Fruit fly (Drosophila melanogaster) whole organism, wandering third instar larva: ENCODE results near the gene Polr2I.
A peak's percentile ranks its signal among the peaks of the same experiment; 100 is the strongest.

Experiments
- Abd-B ChIP-seq: fragments of >200 bp; optimal IDR thresholded peaks from 2 replicates; lab custom pipeline; 2017; ENCODE audit warnings: missing biosample characterization, missing genetic modification characterization
- CG32264 ChIP-seq: fragments of 200-800 bp; sonication (Bioruptor generic); optimal IDR thresholded peaks from 2 replicates; lab custom pipeline; 2016; ENCODE audit warnings: missing biosample characterization, missing genetic modification characterization
- CG9705 ChIP-seq: fragments of 200-800 bp; sonication (Bioruptor generic); optimal IDR thresholded peaks from 2 replicates; lab custom pipeline; 2018; ENCODE audit warnings: missing biosample characterization, mild to moderate bottlenecking, missing genetic modification characterization
- CrebA ChIP-seq: fragments of 200-800 bp; sonication (Bioruptor generic); optimal IDR thresholded peaks from 2 replicates; lab custom pipeline; 2016; ENCODE audit warnings: missing biosample characterization, mild to moderate bottlenecking, missing genetic modification characterization, borderline replicate concordance
- Dfd ChIP-seq: fragments of >200 bp; optimal IDR thresholded peaks from 2 replicates; lab custom pipeline; 2017; ENCODE audit warnings: missing biosample characterization, missing genetic modification characterization
- Dif ChIP-seq: fragments of 200-275, 200-300 bp; sonication (Bioruptor generic); optimal IDR thresholded peaks from 2 replicates; lab custom pipeline; 2018; ENCODE audit warnings: missing biosample characterization, missing genetic modification characterization; ENCODE audit not compliant: partially characterized antibody
- GATAd ChIP-seq: sonication (Bioruptor generic); optimal IDR thresholded peaks from 2 replicates; lab custom pipeline; 2016; ENCODE audit warnings: missing biosample characterization, missing genetic modification characterization
- HLH106 ChIP-seq: fragments of 200-800 bp; optimal IDR thresholded peaks from 3 replicates; lab custom pipeline; 2019; ENCODE audit warnings: missing biosample characterization, mild to moderate bottlenecking, missing genetic modification characterization, moderate library complexity
- Hnf4 ChIP-seq: fragments of 200-800 bp; sonication (Bioruptor generic); optimal IDR thresholded peaks from 2 replicates; lab custom pipeline; 2016; ENCODE audit warnings: missing biosample characterization, mild to moderate bottlenecking, missing genetic modification characterization
- Hr78 ChIP-seq: fragments of >200 bp; optimal IDR thresholded peaks from 2 replicates; lab custom pipeline; 2017; ENCODE audit warnings: missing biosample characterization, missing genetic modification characterization
- Hr83 ChIP-seq: fragments of 200-300 bp; sonication (Bioruptor generic); optimal IDR thresholded peaks from 2 replicates; lab custom pipeline; 2016; ENCODE audit warnings: missing biosample characterization, mild to moderate bottlenecking, missing genetic modification characterization, moderate library complexity; ENCODE audit not compliant: poor library complexity, severe bottlenecking
- Jra ChIP-seq: sonication (Bioruptor generic); optimal IDR thresholded peaks from 2 replicates; lab custom pipeline; 2016; ENCODE audit warnings: missing biosample characterization, missing genetic modification characterization
- Mio ChIP-seq: sonication (Bioruptor generic); optimal IDR thresholded peaks from 2 replicates; lab custom pipeline; 2016; ENCODE audit warnings: missing biosample characterization, missing genetic modification characterization
- Myc ChIP-seq: fragments of >200 bp; optimal IDR thresholded peaks from 2 replicates; lab custom pipeline; 2017
- N ChIP-seq: fragments of >200 bp; optimal IDR thresholded peaks from 2 replicates; lab custom pipeline; 2018; ENCODE audit warnings: missing biosample characterization, missing external identifiers, missing genetic modification characterization
- OdsH ChIP-seq: fragments of 200-800 bp; sonication (Bioruptor generic); optimal IDR thresholded peaks from 2 replicates; lab custom pipeline; 2016; ENCODE audit warnings: missing biosample characterization, mild to moderate bottlenecking, missing genetic modification characterization
- Rel ChIP-seq, 2 experiments: fragments of 200-800 bp; sonication (Bioruptor generic) in 1 of 2; optimal IDR thresholded peaks; 2 replicates in 1 of 2; 3 replicates in 1 of 2; lab custom pipeline; 2016 to 2019; ENCODE audit warnings: mild to moderate bottlenecking in 2 of 2, missing biosample characterization in 2 of 2, missing genetic modification characterization in 2 of 2, moderate library complexity in 1 of 2
- Sp1 ChIP-seq: fragments of 200-800 bp; sonication (Bioruptor generic); optimal IDR thresholded peaks from 3 replicates; lab custom pipeline; 2019; ENCODE audit warnings: missing biosample characterization, mild to moderate bottlenecking, missing genetic modification characterization, moderate library complexity
- Vsx2 ChIP-seq: fragments of 200-300, 225-300 bp; sonication (Bioruptor generic); optimal IDR thresholded peaks from 2 replicates; lab custom pipeline; 2018; ENCODE audit warnings: missing biosample characterization, missing genetic modification characterization; ENCODE audit not compliant: partially characterized antibody
- br ChIP-seq: fragments of 200-800 bp; sonication (Bioruptor generic); optimal IDR thresholded peaks from 2 replicates; lab custom pipeline; 2016; ENCODE audit warnings: missing biosample characterization, missing genetic modification characterization
- brk ChIP-seq: fragments of 200-800 bp; sonication (Bioruptor generic); optimal IDR thresholded peaks from 2 replicates; lab custom pipeline; 2016; ENCODE audit warnings: missing biosample characterization, mild to moderate bottlenecking, missing genetic modification characterization
- dl ChIP-seq, 2 experiments: fragments of 175-275, 200-275 bp in 1 of 2; fragments of 200-275 bp in 1 of 2; sonication (Bioruptor generic); optimal IDR thresholded peaks; lab custom pipeline; 2018; ENCODE audit warnings: mild to moderate bottlenecking in 2 of 2, missing biosample characterization in 2 of 2, missing genetic modification characterization in 2 of 2, moderate library complexity in 2 of 2; ENCODE audit not compliant: partially characterized antibody in 2 of 2, insufficient read depth in 1 of 2
- dmrt93B ChIP-seq: fragments of 200-800 bp; sonication (Bioruptor generic); optimal IDR thresholded peaks from 2 replicates; lab custom pipeline; 2018; ENCODE audit warnings: missing biosample characterization, mild to moderate bottlenecking, missing genetic modification characterization
- dsf ChIP-seq: sonication (Bioruptor generic); optimal IDR thresholded peaks from 2 replicates; lab custom pipeline; 2016; ENCODE audit warnings: missing biosample characterization, missing genetic modification characterization, borderline replicate concordance
- ey ChIP-seq: fragments of 200-800 bp; sonication (Bioruptor generic); optimal IDR thresholded peaks from 2 replicates; lab custom pipeline; 2016; ENCODE audit warnings: missing biosample characterization, missing genetic modification characterization
- foxo ChIP-seq, 2 experiments: fragments of 200-800 bp; sonication (Bioruptor generic); optimal IDR thresholded peaks; 2 replicates in 1 of 2; 3 replicates in 1 of 2; lab custom pipeline; 2016 to 2017; ENCODE audit warnings: missing biosample characterization in 2 of 2, missing genetic modification characterization in 2 of 2
- fru ChIP-seq: fragments of 200-800 bp; sonication (Bioruptor generic); optimal IDR thresholded peaks from 3 replicates; lab custom pipeline; 2016; ENCODE audit warnings: missing biosample characterization, mild to moderate bottlenecking, missing genetic modification characterization
- h ChIP-seq: fragments of 200-800 bp; sonication (Bioruptor generic); optimal IDR thresholded peaks from 3 replicates; lab custom pipeline; 2016; ENCODE audit warnings: missing biosample characterization, mild to moderate bottlenecking, missing genetic modification characterization
- jim ChIP-seq: fragments of 175-275, 200-325 bp; sonication (Bioruptor generic); optimal IDR thresholded peaks from 2 replicates; lab custom pipeline; 2016; ENCODE audit warnings: missing biosample characterization, mild to moderate bottlenecking, missing genetic modification characterization
- lola ChIP-seq: fragments of >200 bp; optimal IDR thresholded peaks from 2 replicates; lab custom pipeline; 2017; ENCODE audit warnings: missing biosample characterization, missing genetic modification characterization
- pan ChIP-seq: fragments of >200 bp; optimal IDR thresholded peaks from 2 replicates; lab custom pipeline; 2017
- psq ChIP-seq: fragments of 200-800 bp; sonication (Bioruptor generic); optimal IDR thresholded peaks from 3 replicates; lab custom pipeline; 2017; ENCODE audit warnings: missing biosample characterization, mild to moderate bottlenecking, missing genetic modification characterization, moderate library complexity
- rgr ChIP-seq: fragments of 200-800 bp; sonication (Bioruptor generic); optimal IDR thresholded peaks from 3 replicates; lab custom pipeline; 2016; ENCODE audit warnings: missing biosample characterization, mild to moderate bottlenecking, missing genetic modification characterization
- sage ChIP-seq: fragments of 200-800 bp; sonication (Bioruptor generic); optimal IDR thresholded peaks from 2 replicates; lab custom pipeline; 2016; ENCODE audit warnings: missing biosample characterization, mild to moderate bottlenecking, missing genetic modification characterization
- sv ChIP-seq: fragments of 200-800 bp; sonication (Bioruptor generic); optimal IDR thresholded peaks from 3 replicates; lab custom pipeline; 2016; ENCODE audit warnings: missing biosample characterization, missing genetic modification characterization
- tai ChIP-seq: sonication (Bioruptor generic); optimal IDR thresholded peaks from 2 replicates; lab custom pipeline; 2016; ENCODE audit warnings: missing biosample characterization, missing genetic modification characterization
- usp ChIP-seq: fragments of >200 bp; optimal IDR thresholded peaks from 2 replicates; lab custom pipeline; 2017; ENCODE audit warnings: missing biosample characterization, missing genetic modification characterization
- woc ChIP-seq: sonication (Bioruptor generic); optimal IDR thresholded peaks from 2 replicates; lab custom pipeline; 2016; ENCODE audit warnings: missing biosample characterization, mild to moderate bottlenecking, missing genetic modification characterization

Gene Polr2I

dm6 chr3R:14283754-14284421 lies 25.0 kb upstream of the Polr2I start:
- TF ChIP-seq h (GFP tag; lab: Kevin White, UChicago) = peak; percentile 98
- TF ChIP-seq sv = peak; percentile 96
- TF ChIP-seq CG9705 (GFP tag; lab: Kevin White, UChicago) = peak; percentile 89
- TF ChIP-seq br (GFP tag; lab: Kevin White, UChicago) = peak; percentile 96
- TF ChIP-seq psq (GFP tag; lab: Kevin White, UChicago) = peak; percentile 96
- peak; percentile 94 for TF ChIP-seq dmrt93B (GFP tag; lab: Kevin White, UChicago)
- peak; percentile 94 for TF ChIP-seq Hnf4 (GFP tag; lab: Kevin White, UChicago)
- no peak for TF ChIP-seq Hr78 (GFP tag; lab: Kevin White, UChicago)
- peak; percentile 60 for TF ChIP-seq Hr83 (GFP tag; lab: Kevin White, UChicago)
- TF ChIP-seq Jra (GFP tag; lab: Kevin White, UChicago) = peak; percentile 72
- TF ChIP-seq foxo (GFP tag; optimal IDR thresholded peaks at IDR 0.05; lab: Kevin White, UChicago) = peak; percentile 57 to 98
- TF ChIP-seq pan (lab: Kevin White, UChicago) = no peak
- TF ChIP-seq dsf = peak; percentile 93
- TF ChIP-seq GATAd = peak; percentile 62
- peak; percentile 83 for TF ChIP-seq Dfd (GFP tag; lab: Kevin White, UChicago)
- TF ChIP-seq CG32264 (GFP tag; lab: Kevin White, UChicago) = peak; percentile 88
- no peak for TF ChIP-seq Abd-B (GFP tag; lab: Kevin White, UChicago)
- TF ChIP-seq CrebA (GFP tag; lab: Kevin White, UChicago) = peak; percentile 4
- peak; percentile 96 for TF ChIP-seq ey (GFP tag; lab: Kevin White, UChicago)
- peak; percentile 96 for TF ChIP-seq fru (GFP tag; lab: Kevin White, UChicago)
- peak; percentile 98 for TF ChIP-seq HLH106
- TF ChIP-seq Vsx2 (GFP tag; lab: Kevin White, UChicago) = peak; percentile 81
- TF ChIP-seq jim (GFP tag; lab: Kevin White, UChicago) = no peak
- peak; percentile 99 for TF ChIP-seq OdsH
- TF ChIP-seq usp (GFP tag; lab: Kevin White, UChicago) = no peak
- TF ChIP-seq N = no peak
- peak; percentile 98 for TF ChIP-seq Sp1 (GFP tag; lab: Kevin White, UChicago)
- TF ChIP-seq tai = peak; percentile 93
- TF ChIP-seq rgr (GFP tag; lab: Kevin White, UChicago) = peak; percentile 98
- peak; percentile 49 for TF ChIP-seq Mio (GFP tag; lab: Kevin White, UChicago)
- no peak for TF ChIP-seq Myc
- peak; percentile 97 for TF ChIP-seq brk (GFP tag; lab: Kevin White, UChicago)
- TF ChIP-seq dl (GFP tag; optimal IDR thresholded peaks at IDR 0.05; lab: Kevin White, UChicago; ENCODE audit: insufficient read depth in 1 of 2, partially characterized antibody in 2 of 2) = peak; percentile 2 to 81
- TF ChIP-seq Rel (GFP tag; optimal IDR thresholded peaks at IDR 0.05; lab: Kevin White, UChicago) = peak; percentile 83
- peak; percentile 58 for TF ChIP-seq Rel (tag; optimal IDR thresholded peaks at IDR 0.05; lab: Kevin White, UChicago)
- TF ChIP-seq Dif (GFP tag; lab: Kevin White, UChicago) = peak; percentile 72
- no peak for TF ChIP-seq lola (GFP tag; lab: Kevin White, UChicago)
- peak; percentile 93 for TF ChIP-seq sage (GFP tag; lab: Kevin White, UChicago)
- peak; percentile 80 for TF ChIP-seq woc (GFP tag; lab: Kevin White, UChicago)

- no peak for TF ChIP-seq Hr83 (GFP tag; lab: Kevin White, UChicago)
- TF ChIP-seq lola (GFP tag; lab: Kevin White, UChicago) = no peak
- TF ChIP-seq Mio (GFP tag; lab: Kevin White, UChicago) = no peak
- TF ChIP-seq brk (GFP tag; lab: Kevin White, UChicago) = no peak
- TF ChIP-seq CG9705 (GFP tag; lab: Kevin White, UChicago) = no peak
- no peak for TF ChIP-seq woc (GFP tag; lab: Kevin White, UChicago)
- TF ChIP-seq, all 38 proteins: peak for 0
Observed at dm6 chr3R:14284422-14284760, 24.5 kb upstream of the Polr2I start.
